Fruit fly (Drosophila melanogaster) whole organism, embryonic: Measurements from ENCODE around the gene TrpRS.

ENCODE experiments used
- CG10366 ChIP-seq: fragments of 200-800 bp; sonication (Bioruptor generic); IDR thresholded peaks from 2 replicates; pipeline ENCODE4 v1.3.6; 2022; ENCODE audit warnings: missing biosample characterization, missing genetic modification characterization
- CG11247 ChIP-seq: fragments of 200-800 bp; sonication (Bioruptor generic); IDR thresholded peaks from 2 replicates; pipeline ENCODE4 v1.3.6; 2022; ENCODE audit warnings: missing biosample characterization, missing genetic modification characterization
- CG11560 ChIP-seq: fragments of 200-800 bp; sonication (Bioruptor generic); IDR thresholded peaks from 3 replicates; pipeline ENCODE4 v1.3.6; 2022; ENCODE audit warnings: missing biosample characterization, missing genetic modification characterization
- CG11696 ChIP-seq: fragments of 200-800 bp; sonication (Bioruptor generic); IDR thresholded peaks from 2 replicates; pipeline ENCODE4 v1.3.6; 2022; ENCODE audit warnings: missing biosample characterization, missing genetic modification characterization
- CG1529 ChIP-seq: fragments of 200-800 bp; sonication (Bioruptor generic); optimal IDR thresholded peaks from 3 replicates; lab custom pipeline; 2018; ENCODE audit warnings: missing biosample characterization, missing genetic modification characterization
- CG17612 ChIP-seq: fragments of 200-800 bp; sonication (Bioruptor generic); IDR thresholded peaks from 2 replicates; pipeline ENCODE4 v1.3.6; 2022; ENCODE audit warnings: missing biosample characterization, missing genetic modification characterization
- CG2129 ChIP-seq: fragments of 200-800 bp; sonication (Bioruptor generic); IDR thresholded peaks from 2 replicates; pipeline ENCODE4 v1.3.6; 2022; ENCODE audit warnings: missing biosample characterization, missing genetic modification characterization; ENCODE audit not compliant: partially characterized antibody
- Ets65A ChIP-seq: fragments of 200-800 bp; sonication (Bioruptor generic); peaks from one replicate; lab custom pipeline; 2016; ENCODE audit warnings: missing biosample characterization, missing genetic modification characterization
- NFAT ChIP-seq: fragments of 200-800 bp; sonication (Bioruptor generic); IDR thresholded peaks from 2 replicates; pipeline ENCODE4 v1.3.6; 2022; ENCODE audit warnings: missing biosample characterization, missing genetic modification characterization
- az2 ChIP-seq: fragments of 200-800 bp; sonication (Bioruptor generic); optimal IDR thresholded peaks from 3 replicates; lab custom pipeline; 2016; ENCODE audit warnings: missing biosample characterization, missing genetic modification characterization
- dan ChIP-seq: fragments of 200-800 bp; sonication (Bioruptor generic); IDR thresholded peaks from 2 replicates; pipeline ENCODE4 v1.3.6; 2022; ENCODE audit warnings: missing biosample characterization, missing genetic modification characterization
- pb ChIP-seq: fragments of 200-800 bp; sonication (Bioruptor generic); optimal IDR thresholded peaks from 3 replicates; lab custom pipeline; 2016; ENCODE audit warnings: missing biosample characterization, missing genetic modification characterization
- ttk ChIP-seq: fragments of 200-800 bp; sonication (Bioruptor generic); IDR thresholded peaks from 2 replicates; pipeline ENCODE4 v2.1.2; 2022; ENCODE audit warnings: missing biosample characterization, missing genetic modification characterization

- TF ChIP-seq az2 (GFP tag; lab: Kevin White, UChicago) (no peak), CG17612 (GFP tag; lab: Robert Waterston, UW) (no peak), CG11696 (GFP tag; lab: Robert Waterston, UW) (no peak), pb (GFP tag; lab: Kevin White, UChicago) (no peak), Ets65A (GFP tag; lab: Kevin White, UChicago) (no peak), CG11560 (no peak), CG2129 (GFP tag; lab: Robert Waterston, UW) (no peak), ttk (no peak), CG11247 (no peak), NFAT (GFP tag; lab: Robert Waterston, UW) (no peak), CG10366 (GFP tag; lab: Robert Waterston, UW) (no peak), CG1529 (no peak), dan (GFP tag; lab: Robert Waterston, UW) (no peak)
Measured at dm6 chr3R:9217607-9218006, 49.1 kb downstream of the TrpRS start.
